Worm (Caenorhabditis elegans) whole organism, L1 larva: ENCODE data around the gene C05A2.4.

Experiments used
- C16A3.4 ChIP-seq: fragments of 150-350 bp; optimal IDR thresholded peaks from 2 replicates; lab custom pipeline; 2014; ENCODE audit warnings: missing biosample characterization, missing genetic modification characterization
- C34B4.2 ChIP-seq: sonication (generic microtip); optimal IDR thresholded peaks from 2 replicates; lab custom pipeline; 2017; ENCODE audit warnings: mild to moderate bottlenecking, missing genetic modification characterization, missing compliant biosample characterization
- F16B12.6 ChIP-seq: fragments of 150-350 bp; optimal IDR thresholded peaks from 2 replicates; lab custom pipeline; 2014; ENCODE audit warnings: missing biosample characterization, missing genetic modification characterization
- aly-2 ChIP-seq: fragments of 150-350 bp; optimal IDR thresholded peaks from 2 replicates; lab custom pipeline; 2014; ENCODE audit warnings: missing biosample characterization, missing genetic modification characterization
- ama-1 ChIP-seq: fragments of 150-350 bp; optimal IDR thresholded peaks from 2 replicates; lab custom pipeline; 2014
- blmp-1 ChIP-seq: fragments of 150-350 bp; optimal IDR thresholded peaks from 2 replicates; lab custom pipeline; 2014; ENCODE audit warnings: missing biosample characterization, missing genetic modification characterization
- ceh-90 ChIP-seq: sonication (generic microtip); optimal IDR thresholded peaks from 2 replicates; lab custom pipeline; 2016; ENCODE audit warnings: missing genetic modification characterization, missing compliant biosample characterization
- dpl-1 ChIP-seq, 3 experiments: fragments of 150-350 bp in 2 of 3; sonication (generic microtip) in 1 of 3; optimal IDR thresholded peaks; 2 replicates each; lab custom pipeline; 2014 to 2017; ENCODE audit warnings: missing biosample characterization in 3 of 3, missing genetic modification characterization in 3 of 3, missing genetic modification reagents in 3 of 3
- dsc-1 ChIP-seq: sonication (generic microtip); optimal IDR thresholded peaks from 2 replicates; lab custom pipeline; 2016; ENCODE audit warnings: mild to moderate bottlenecking, missing genetic modification characterization, missing compliant biosample characterization
- efl-1 ChIP-seq, 4 experiments: fragments of 150-350 bp; optimal IDR thresholded peaks in 3 of 4; peaks in 1 of 4; 1 replicate in 1 of 4; 2 replicates in 3 of 4; lab custom pipeline; 2014; ENCODE audit warnings: missing biosample characterization in 2 of 4, missing genetic modification characterization in 2 of 4, missing genetic modification reagents in 2 of 4
- egl-13 ChIP-seq: sonication (generic microtip); optimal IDR thresholded peaks from 2 replicates; lab custom pipeline; 2016; ENCODE audit warnings: missing genotype, missing genetic modification reagents, missing genetic modification characterization, missing compliant biosample characterization
- egl-27 ChIP-seq, 2 experiments: fragments of 150-350 bp in 1 of 2; sonication (generic microtip); optimal IDR thresholded peaks; 3 replicates each; lab custom pipeline; 2017 to 2018; ENCODE audit warnings: missing biosample characterization in 2 of 2, missing genetic modification characterization in 2 of 2, missing genetic modification reagents in 2 of 2
- fkh-10 ChIP-seq: sonication (generic microtip); optimal IDR thresholded peaks from 2 replicates; lab custom pipeline; 2017; ENCODE audit warnings: missing biosample characterization, missing genetic modification reagents, missing genetic modification characterization
- fos-1 ChIP-seq: fragments of 150-350 bp; optimal IDR thresholded peaks from 2 replicates; lab custom pipeline; 2014; ENCODE audit warnings: missing biosample characterization, missing genetic modification characterization
- grh-1 ChIP-seq: fragments of 200-800 bp; sonication (Bioruptor generic); IDR thresholded peaks from 2 replicates; pipeline ENCODE4 v1.3.6; 2022; ENCODE audit warnings: missing genetic modification reagents, missing genetic modification characterization, missing compliant biosample characterization
- hlh-17 ChIP-seq: fragments of 200-800 bp; sonication (Bioruptor generic); optimal IDR thresholded peaks from 2 replicates; lab custom pipeline; 2018; ENCODE audit warnings: missing genetic modification characterization, mild to moderate bottlenecking, missing compliant biosample characterization, moderate library complexity, borderline replicate concordance
- hlh-4 ChIP-seq: sonication (generic microtip); optimal IDR thresholded peaks from 2 replicates; lab custom pipeline; 2016; ENCODE audit warnings: mild to moderate bottlenecking, missing genetic modification characterization, missing compliant biosample characterization
- hpl-2 ChIP-seq: fragments of 150-350 bp; optimal IDR thresholded peaks from 2 replicates; lab custom pipeline; 2014; ENCODE audit warnings: missing biosample characterization, missing genetic modification reagents, missing genetic modification characterization
- irx-1 ChIP-seq: sonication (generic microtip); optimal IDR thresholded peaks from 2 replicates; lab custom pipeline; 2016; ENCODE audit warnings: missing genetic modification characterization, missing compliant biosample characterization
- isw-1 ChIP-seq: fragments of 200-800 bp; sonication (Bioruptor generic); IDR thresholded peaks from 2 replicates; pipeline ENCODE4 v1.3.6; 2022; ENCODE audit warnings: missing genetic modification characterization, missing compliant biosample characterization
- lin-13 ChIP-seq: fragments of 150-350 bp; optimal IDR thresholded peaks from 2 replicates; lab custom pipeline; 2014; ENCODE audit warnings: missing biosample characterization, missing genetic modification reagents, missing genetic modification characterization
- lin-39 ChIP-seq: fragments of 150-350 bp; optimal IDR thresholded peaks from 2 replicates; lab custom pipeline; 2014; ENCODE audit warnings: missing biosample characterization, missing genetic modification reagents, missing genetic modification characterization
- lir-3 ChIP-seq: sonication (generic microtip); optimal IDR thresholded peaks from 2 replicates; lab custom pipeline; 2016; ENCODE audit warnings: mild to moderate bottlenecking, missing genetic modification characterization, moderate library complexity, missing compliant biosample characterization; ENCODE audit not compliant: poor library complexity
- lsy-2 ChIP-seq, 2 experiments: fragments of 150-350 bp; optimal IDR thresholded peaks; 2 replicates each; lab custom pipeline; 2014; ENCODE audit warnings: missing biosample characterization in 2 of 2, missing genetic modification characterization in 2 of 2
- mdl-1 ChIP-seq, 2 experiments: fragments of 150-350 bp; optimal IDR thresholded peaks; 2 replicates each; lab custom pipeline; 2014 to 2017; ENCODE audit warnings: missing biosample characterization in 2 of 2, missing genetic modification characterization in 2 of 2, inconsistent platforms in 1 of 2
- mef-2 ChIP-seq: fragments of 150-350 bp; optimal IDR thresholded peaks from 2 replicates; lab custom pipeline; 2014; ENCODE audit warnings: missing biosample characterization, missing genetic modification characterization
- mep-1 ChIP-seq: fragments of 150-350 bp; optimal IDR thresholded peaks from 2 replicates; lab custom pipeline; 2014; ENCODE audit warnings: missing biosample characterization, missing genetic modification characterization
- nhr-19 ChIP-seq: fragments of 200-800 bp; sonication (Bioruptor generic); conservative IDR thresholded peaks from 2 replicates; pipeline ENCODE4 v1.3.6; 2022; ENCODE audit warnings: missing genetic modification characterization, missing compliant biosample characterization
- nhr-20 ChIP-seq: sonication (generic microtip); optimal IDR thresholded peaks from 2 replicates; lab custom pipeline; 2016; ENCODE audit warnings: mild to moderate bottlenecking, missing genetic modification characterization, missing compliant biosample characterization
- nhr-237 ChIP-seq: fragments of 150-350 bp; optimal IDR thresholded peaks from 2 replicates; lab custom pipeline; 2014; ENCODE audit warnings: missing biosample characterization, missing genetic modification characterization
- nhr-47 ChIP-seq: sonication (generic microtip); optimal IDR thresholded peaks from 2 replicates; lab custom pipeline; 2016; ENCODE audit warnings: mild to moderate bottlenecking, missing genetic modification characterization, moderate library complexity, missing compliant biosample characterization
- nhr-76 ChIP-seq: sonication (generic microtip); optimal IDR thresholded peaks from 2 replicates; lab custom pipeline; 2017; ENCODE audit warnings: missing biosample characterization, missing genetic modification characterization
- nhr-77 ChIP-seq: fragments of 150-350 bp; optimal IDR thresholded peaks from 2 replicates; lab custom pipeline; 2014; ENCODE audit warnings: missing biosample characterization, missing genetic modification characterization
- nhr-84 ChIP-seq: sonication (generic microtip); optimal IDR thresholded peaks from 2 replicates; lab custom pipeline; 2017; ENCODE audit warnings: missing biosample characterization, missing genetic modification characterization
- pax-3 ChIP-seq: fragments of 200-800 bp; sonication (Bioruptor generic); optimal IDR thresholded peaks from 2 replicates; lab custom pipeline; 2018; ENCODE audit warnings: mild to moderate bottlenecking, missing genetic modification characterization, moderate library complexity, missing compliant biosample characterization
- pqm-1 ChIP-seq: sonication (generic microtip); optimal IDR thresholded peaks from 3 replicates; lab custom pipeline; 2017; ENCODE audit warnings: missing biosample characterization, missing genetic modification characterization
- skn-1 ChIP-seq: fragments of 150-350 bp; optimal IDR thresholded peaks from 2 replicates; lab custom pipeline; 2014; ENCODE audit warnings: missing biosample characterization, missing genetic modification characterization
- sox-4 ChIP-seq: sonication (generic microtip); optimal IDR thresholded peaks from 2 replicates; lab custom pipeline; 2016; ENCODE audit warnings: missing genetic modification characterization, missing compliant biosample characterization
- tlp-1 ChIP-seq: fragments of 150-350 bp; optimal IDR thresholded peaks from 2 replicates; lab custom pipeline; 2014; ENCODE audit warnings: missing biosample characterization, missing genetic modification characterization
- unc-130 ChIP-seq: fragments of 150-350 bp; optimal IDR thresholded peaks from 2 replicates; lab custom pipeline; 2017; ENCODE audit warnings: missing biosample characterization, missing genetic modification characterization, inconsistent platforms
- unc-86 ChIP-seq: sonication (generic microtip); optimal IDR thresholded peaks from 2 replicates; lab custom pipeline; 2016; ENCODE audit warnings: missing genetic modification characterization, missing compliant biosample characterization
- vab-15 ChIP-seq: sonication (generic microtip); optimal IDR thresholded peaks from 2 replicates; lab custom pipeline; 2017; ENCODE audit warnings: missing genotype, mild to moderate bottlenecking, missing genetic modification characterization, missing compliant biosample characterization
- xbp-1 ChIP-seq: sonication (generic microtip); optimal IDR thresholded peaks from 2 replicates; lab custom pipeline; 2016; ENCODE audit warnings: missing genetic modification characterization, missing compliant biosample characterization
- zag-1 ChIP-seq: fragments of 150-350 bp; optimal IDR thresholded peaks from 2 replicates; lab custom pipeline; 2014; ENCODE audit warnings: missing biosample characterization, missing genetic modification characterization
- ztf-4 ChIP-seq: fragments of 150-350 bp; optimal IDR thresholded peaks from 2 replicates; lab custom pipeline; 2014; ENCODE audit warnings: missing biosample characterization, missing genetic modification characterization

C05A2.4 gene

DNA sequence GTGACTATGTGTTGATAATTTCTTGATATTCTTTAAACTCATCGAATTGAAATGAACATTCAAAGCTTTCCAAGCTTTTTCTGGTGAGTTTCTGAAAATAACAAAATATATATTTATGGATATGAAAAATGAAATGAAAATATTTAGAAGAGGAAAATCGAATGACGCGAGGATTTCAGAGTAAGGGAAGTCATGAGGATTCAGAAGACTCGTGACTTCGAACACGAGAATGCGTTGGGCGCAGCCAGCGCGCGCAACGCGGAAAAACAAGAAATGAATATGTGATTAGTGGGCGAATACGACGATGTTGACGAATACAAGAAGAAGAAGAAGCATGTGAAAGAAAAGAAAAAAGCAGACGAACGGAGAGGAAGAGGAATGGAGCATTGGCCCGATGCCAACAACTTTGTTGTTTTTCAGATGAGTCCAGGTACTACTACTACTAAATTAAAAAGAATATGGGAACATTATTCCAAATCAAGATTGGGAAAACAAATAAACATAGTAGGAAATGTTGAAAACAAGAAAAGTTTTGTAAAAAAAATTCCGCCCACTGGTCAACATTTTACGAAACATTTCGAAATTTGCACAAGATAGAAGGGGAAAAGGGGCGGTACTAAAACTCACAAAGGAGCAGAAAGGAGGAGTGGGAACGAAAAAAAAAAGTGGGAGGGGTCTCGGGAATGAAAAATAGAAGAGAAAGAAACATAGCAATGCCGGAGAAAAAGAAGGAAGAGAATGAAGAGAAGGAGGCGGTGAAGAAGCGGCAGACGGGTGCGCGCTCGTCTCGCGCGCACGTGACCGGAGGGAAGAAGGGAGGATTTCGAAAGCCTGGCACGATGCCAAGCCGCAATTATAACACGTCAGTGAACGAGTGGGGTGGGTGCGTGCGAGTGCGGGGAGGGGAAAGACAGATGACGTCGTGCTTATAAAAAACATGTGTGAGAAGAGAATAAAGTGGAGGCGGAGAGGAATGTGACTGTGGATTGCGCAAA lies 20.2 kb downstream of the C05A2.4 start (continued):
- TF ChIP-seq nhr-20 (tag; lab: Kevin White, UChicago) = peak; percentile 93
- no peak for TF ChIP-seq nhr-84 (tag; lab: Kevin White, UChicago)
- peak; percentile 83 for TF ChIP-seq mep-1 (tag; lab: Kevin White, UChicago)
- TF ChIP-seq egl-27 (tag; optimal IDR thresholded peaks at IDR 0.05; lab: Kevin White, UChicago) = peak; percentile 60 to 78
- TF ChIP-seq pax-3 (tag; lab: Kevin White, UChicago) = peak; percentile 95
- peak; percentile 31 for TF ChIP-seq hpl-2 (GFP tag; lab: Kevin White, UChicago)
- TF ChIP-seq ama-1 (lab: Kevin White, UChicago) = peak; percentile 55
- TF ChIP-seq sox-4 (tag; lab: Kevin White, UChicago) = peak; percentile 81
- peak; percentile 92 for TF ChIP-seq lin-13 (GFP tag; lab: Kevin White, UChicago)
- TF ChIP-seq nhr-237 = peak; percentile 67
- peak; percentile 75 for TF ChIP-seq nhr-77 (tag; lab: Kevin White, UChicago)
- peak; percentile 89 to 90 for TF ChIP-seq lsy-2 (tag; optimal IDR thresholded peaks at IDR 0.05; lab: Kevin White, UChicago)
- TF ChIP-seq vab-15 (tag; lab: Kevin White, UChicago) = peak; percentile 97
- TF ChIP-seq aly-2 (tag; lab: Kevin White, UChicago) = no peak
- TF ChIP-seq dpl-1 (GFP tag; optimal IDR thresholded peaks at IDR 0.05; lab: Kevin White, UChicago) = peak; percentile 46 to 62 (median 60)
- peak; percentile 70 to 72 for TF ChIP-seq efl-1 (optimal IDR thresholded peaks at IDR 0.05; lab: Kevin White, UChicago)
- peak; percentile 34 to 93 for TF ChIP-seq efl-1 (GFP tag; optimal IDR thresholded peaks at IDR 0.05 in 1 of 2; lab: Kevin White, UChicago)
- TF ChIP-seq ztf-4 (tag; lab: Kevin White, UChicago) = peak; percentile 91
- TF ChIP-seq tlp-1 (tag; lab: Kevin White, UChicago) = no peak
- no peak for TF ChIP-seq zag-1
- no peak for TF ChIP-seq hlh-17 (GFP tag; lab: Kevin White, UChicago)
- TF ChIP-seq dsc-1 (tag; lab: Kevin White, UChicago) = peak; percentile 96
- TF ChIP-seq pqm-1 (tag; lab: Kevin White, UChicago) = no peak
- TF ChIP-seq fos-1 (tag; lab: Kevin White, UChicago) = peak; percentile 44
- TF ChIP-seq F16B12.6 (tag; lab: Kevin White, UChicago) = peak; percentile 21
- TF ChIP-seq fkh-10 = peak; percentile 94
- TF ChIP-seq isw-1 (GFP tag; lab: Robert Waterston, UW) = peak; percentile 83
- peak; percentile 97 for TF ChIP-seq xbp-1
- peak; percentile 94 for TF ChIP-seq egl-13 (tag; lab: Kevin White, UChicago)
- peak; percentile 96 for TF ChIP-seq nhr-19
- TF ChIP-seq mdl-1 (tag; optimal IDR thresholded peaks at IDR 0.05; lab: Kevin White, UChicago) = peak; percentile 88 to 98
- TF ChIP-seq blmp-1 = peak; percentile 86
- peak; percentile 92 for TF ChIP-seq skn-1 (tag; lab: Kevin White, UChicago)
- TF ChIP-seq unc-130 (tag; lab: Kevin White, UChicago) = peak; percentile 92
- peak; percentile 93 for TF ChIP-seq grh-1 (GFP tag; lab: Robert Waterston, UW)
- no peak for TF ChIP-seq nhr-76
- TF ChIP-seq unc-86 (tag; lab: Kevin White, UChicago) = peak; percentile 91
- peak; percentile 84 for TF ChIP-seq lin-39
- peak; percentile 92 for TF ChIP-seq irx-1 (tag; lab: Kevin White, UChicago)
- peak; percentile 94 for TF ChIP-seq nhr-47 (tag; lab: Kevin White, UChicago)
- TF ChIP-seq hlh-4 = no peak
- TF ChIP-seq C34B4.2 (tag; lab: Kevin White, UChicago) = no peak
- peak; percentile 82 for TF ChIP-seq mef-2 (tag; lab: Kevin White, UChicago)
- TF ChIP-seq ceh-90 = peak; percentile 56
- TF ChIP-seq C16A3.4 (tag; lab: Kevin White, UChicago) = peak; percentile 79
- TF ChIP-seq lir-3 (tag; lab: Kevin White, UChicago) = peak; percentile 58
- TF ChIP-seq, all 84 proteins: peak for 65
